Fruit fly (Drosophila melanogaster) whole organism, embryonic: ENCODE results near the gene CG12945.

Experiments used
- Atf3 ChIP-seq: fragments of 200-800 bp; sonication (Bioruptor generic); optimal IDR thresholded peaks from 3 replicates; lab custom pipeline; 2016; ENCODE audit warnings: missing biosample characterization, missing genetic modification characterization
- CG12391 ChIP-seq: fragments of 200-800 bp; sonication (Bioruptor generic); optimal IDR thresholded peaks from 3 replicates; lab custom pipeline; 2018; ENCODE audit warnings: missing biosample characterization, mild to moderate bottlenecking, missing genetic modification characterization, moderate library complexity
- CG14667 ChIP-seq: fragments of 200-800 bp; sonication (Bioruptor generic); IDR thresholded peaks from 2 replicates; pipeline ENCODE4 v1.3.6; 2022; ENCODE audit warnings: missing biosample characterization, missing genetic modification characterization
- CG14710 ChIP-seq: fragments of 200-800 bp; sonication (Bioruptor generic); optimal IDR thresholded peaks from 3 replicates; lab custom pipeline; 2019; ENCODE audit warnings: missing biosample characterization, mild to moderate bottlenecking, missing genetic modification characterization, moderate library complexity
- CG14965 ChIP-seq: fragments of 200-800 bp; sonication (Bioruptor generic); optimal IDR thresholded peaks from 2 replicates; lab custom pipeline; 2016; ENCODE audit warnings: missing biosample characterization, missing genetic modification characterization, borderline replicate concordance
- CG15011 ChIP-seq: fragments of 200-800 bp; sonication (Bioruptor generic); optimal IDR thresholded peaks from 3 replicates; lab custom pipeline; 2018; ENCODE audit warnings: missing biosample characterization, mild to moderate bottlenecking, missing genetic modification characterization
- CG1602 ChIP-seq: fragments of 200-800 bp; sonication (Bioruptor generic); optimal IDR thresholded peaks from 3 replicates; lab custom pipeline; 2016; ENCODE audit warnings: missing biosample characterization, missing genetic modification characterization
- CG1603 ChIP-seq: fragments of 200-800 bp; sonication (Bioruptor generic); optimal IDR thresholded peaks from 2 replicates; lab custom pipeline; 2019; ENCODE audit warnings: missing biosample characterization, mild to moderate bottlenecking, missing genetic modification characterization, moderate library complexity
- CG16779 ChIP-seq: fragments of 200-800 bp; sonication (Bioruptor generic); IDR thresholded peaks from 2 replicates; pipeline ENCODE4 v1.3.6; 2022; ENCODE audit warnings: missing biosample characterization, missing genetic modification characterization
- CG18619 ChIP-seq: fragments of 200-800 bp; sonication (Bioruptor generic); optimal IDR thresholded peaks from 3 replicates; lab custom pipeline; 2017; ENCODE audit warnings: missing biosample characterization, mild to moderate bottlenecking, missing genetic modification characterization
- CG18764 ChIP-seq: fragments of 200-800 bp; sonication (Bioruptor generic); optimal IDR thresholded peaks from 3 replicates; lab custom pipeline; 2016; ENCODE audit warnings: missing biosample characterization, missing genetic modification characterization
- CG2202 ChIP-seq: fragments of 200-800 bp; sonication (Bioruptor generic); optimal IDR thresholded peaks from 2 replicates; lab custom pipeline; 2018; ENCODE audit warnings: missing biosample characterization, mild to moderate bottlenecking, missing genetic modification characterization
- CG2875 ChIP-seq: fragments of 200-800 bp; sonication (Bioruptor generic); optimal IDR thresholded peaks from 2 replicates; lab custom pipeline; 2017; ENCODE audit warnings: missing biosample characterization, mild to moderate bottlenecking, missing genetic modification characterization, missing genetic modification reagents
- CG3281 ChIP-seq: fragments of 200-800 bp; sonication (Bioruptor generic); optimal IDR thresholded peaks from 3 replicates; lab custom pipeline; 2017; ENCODE audit warnings: missing biosample characterization, mild to moderate bottlenecking, missing genetic modification characterization
- CG3995 ChIP-seq: fragments of 200-800 bp; sonication (Bioruptor generic); optimal IDR thresholded peaks from 3 replicates; lab custom pipeline; 2016; ENCODE audit warnings: missing biosample characterization, missing genetic modification characterization
- CG42726 ChIP-seq: fragments of 200-800 bp; sonication (Bioruptor generic); IDR thresholded peaks from 2 replicates; pipeline ENCODE4 v1.3.6; 2022; ENCODE audit warnings: missing biosample characterization, missing genetic modification characterization; ENCODE audit not compliant: partially characterized antibody
- CG4707 ChIP-seq: fragments of 200-800 bp; sonication (Bioruptor generic); optimal IDR thresholded peaks from 2 replicates; lab custom pipeline; 2018; ENCODE audit warnings: missing biosample characterization, mild to moderate bottlenecking, missing genetic modification characterization, moderate library complexity
- CG8924 ChIP-seq: fragments of 200-800 bp; optimal IDR thresholded peaks from 3 replicates; lab custom pipeline; 2019; ENCODE audit warnings: missing biosample characterization, mild to moderate bottlenecking, missing genetic modification characterization, moderate library complexity
- CG9215 ChIP-seq: fragments of 200-800 bp; sonication (Bioruptor generic); IDR thresholded peaks from 2 replicates; pipeline ENCODE4 v1.3.6; 2022; ENCODE audit warnings: missing biosample characterization, missing genetic modification characterization
- CHES-1-like ChIP-seq: fragments of 200-800 bp; sonication (Bioruptor generic); optimal IDR thresholded peaks from 2 replicates; lab custom pipeline; 2016; ENCODE audit warnings: missing biosample characterization, missing genetic modification characterization
- D ChIP-seq, 2 experiments: fragments of 200-800 bp in 1 of 2; fragments of >200 bp in 1 of 2; sonication (Bioruptor generic) in 1 of 2; optimal IDR thresholded peaks; 2 replicates in 1 of 2; 3 replicates in 1 of 2; lab custom pipeline; 2017; ENCODE audit warnings: mild to moderate bottlenecking in 1 of 2, missing biosample characterization in 1 of 2, missing genetic modification characterization in 1 of 2, missing genetic modification reagents in 1 of 2
- Dip2 ChIP-seq: fragments of 200-800 bp; sonication (Bioruptor generic); IDR thresholded peaks from 2 replicates; pipeline ENCODE4 v1.3.6; 2022; ENCODE audit warnings: missing biosample characterization, missing genetic modification characterization
- Fer1 ChIP-seq: fragments of 200-800 bp; sonication (Bioruptor generic); optimal IDR thresholded peaks from 2 replicates; lab custom pipeline; 2017; ENCODE audit warnings: missing biosample characterization, mild to moderate bottlenecking, missing genetic modification characterization
- H2.0 ChIP-seq: fragments of 200-800 bp; sonication (Bioruptor generic); IDR thresholded peaks from 2 replicates; pipeline ENCODE4 v1.3.6; 2022; ENCODE audit warnings: missing biosample characterization, missing genetic modification characterization
- HHEX ChIP-seq: fragments of 200-800 bp; sonication (Bioruptor generic); optimal IDR thresholded peaks from 3 replicates; lab custom pipeline; 2017; ENCODE audit warnings: missing biosample characterization, mild to moderate bottlenecking, missing genetic modification characterization, missing genetic modification reagents
- HLHmδ ChIP-seq: fragments of 200-800 bp; sonication (Bioruptor generic); optimal IDR thresholded peaks from 2 replicates; lab custom pipeline; 2018; ENCODE audit warnings: missing biosample characterization, mild to moderate bottlenecking, missing genetic modification characterization, moderate library complexity
- Kr ChIP-seq: fragments of 200-800 bp; sonication (Bioruptor generic); optimal IDR thresholded peaks from 2 replicates; lab custom pipeline; 2017; ENCODE audit warnings: missing biosample characterization, mild to moderate bottlenecking, missing genetic modification characterization
- Lhr ChIP-seq: fragments of 200-800 bp; sonication (Bioruptor generic); optimal IDR thresholded peaks from 3 replicates; lab custom pipeline; 2017; ENCODE audit warnings: mild to moderate bottlenecking, missing biosample characterization, missing genetic modification reagents, missing genetic modification characterization
- NFAT ChIP-seq: fragments of 200-800 bp; sonication (Bioruptor generic); IDR thresholded peaks from 2 replicates; pipeline ENCODE4 v1.3.6; 2022; ENCODE audit warnings: missing biosample characterization, missing genetic modification characterization
- Sox102F ChIP-seq: fragments of 200-800 bp; sonication (Bioruptor generic); optimal IDR thresholded peaks from 2 replicates; lab custom pipeline; 2018; ENCODE audit warnings: missing biosample characterization, mild to moderate bottlenecking, missing genetic modification characterization, moderate library complexity
- TFAM ChIP-seq: fragments of 200-800 bp; sonication (Bioruptor generic); optimal IDR thresholded peaks from 2 replicates; lab custom pipeline; 2017; ENCODE audit warnings: missing biosample characterization, missing genetic modification characterization, inconsistent platforms
- al ChIP-seq: fragments of 200-800 bp; sonication (Bioruptor generic); IDR thresholded peaks from 2 replicates; pipeline ENCODE4 v1.3.6; 2022; ENCODE audit warnings: missing biosample characterization, missing genetic modification characterization
- bcd ChIP-seq: fragments of 200-800 bp; sonication (Bioruptor generic); optimal IDR thresholded peaks from 2 replicates; lab custom pipeline; 2017; ENCODE audit warnings: missing biosample characterization, mild to moderate bottlenecking, missing genetic modification characterization
- cad ChIP-seq: fragments of >200 bp; optimal IDR thresholded peaks from 2 replicates; lab custom pipeline; 2017; ENCODE audit warnings: missing biosample characterization, missing genetic modification characterization
- chif ChIP-seq, 2 experiments: fragments of 200-800 bp; sonication (Bioruptor generic); optimal IDR thresholded peaks; 3 replicates each; lab custom pipeline; 2016; ENCODE audit warnings: missing biosample characterization in 2 of 2, missing genetic modification characterization in 2 of 2
- dpn ChIP-seq, 2 experiments: fragments of 200-800 bp; sonication (Bioruptor generic); optimal IDR thresholded peaks; 3 replicates each; lab custom pipeline; 2016; ENCODE audit warnings: missing biosample characterization in 2 of 2, missing genetic modification characterization in 2 of 2
- gem ChIP-seq: fragments of 200-800 bp; sonication (Bioruptor generic); optimal IDR thresholded peaks from 2 replicates; lab custom pipeline; 2019; ENCODE audit warnings: missing biosample characterization, mild to moderate bottlenecking, missing genetic modification characterization, moderate library complexity
- grau ChIP-seq: fragments of 200-800 bp; optimal IDR thresholded peaks from 3 replicates; lab custom pipeline; 2019; ENCODE audit warnings: missing biosample characterization, mild to moderate bottlenecking, missing genetic modification characterization, moderate library complexity
- hkb ChIP-seq, 2 experiments: fragments of 200-800 bp in 1 of 2; fragments of >200 bp in 1 of 2; sonication (Bioruptor generic) in 1 of 2; IDR thresholded peaks in 1 of 2; optimal IDR thresholded peaks in 1 of 2; 2 replicates each; pipeline versions ENCODE4 v1.3.6 to Lab custom; 2017 to 2022; ENCODE audit warnings: missing biosample characterization in 1 of 2, missing genetic modification characterization in 1 of 2
- insv ChIP-seq, 2 experiments: fragments of 200-800 bp; sonication (Bioruptor generic); optimal IDR thresholded peaks; 3 replicates each; lab custom pipeline; 2016 to 2018; ENCODE audit warnings: missing biosample characterization in 2 of 2, missing genetic modification characterization in 2 of 2
- mirr ChIP-seq: fragments of 200-800 bp; sonication (Bioruptor generic); optimal IDR thresholded peaks from 3 replicates; lab custom pipeline; 2018; ENCODE audit warnings: missing biosample characterization, mild to moderate bottlenecking, missing genetic modification characterization
- ro ChIP-seq: fragments of 200-800 bp; sonication (Bioruptor generic); IDR thresholded peaks from 2 replicates; pipeline ENCODE4 v1.3.6; 2022; ENCODE audit warnings: missing biosample characterization, missing genetic modification characterization
- salm ChIP-seq: fragments of 200-800 bp; sonication (Bioruptor generic); optimal IDR thresholded peaks from 2 replicates; lab custom pipeline; 2018; ENCODE audit warnings: missing biosample characterization, mild to moderate bottlenecking, missing genetic modification characterization
- sd ChIP-seq: fragments of 200-800 bp; sonication (Bioruptor generic); optimal IDR thresholded peaks from 3 replicates; lab custom pipeline; 2018; ENCODE audit warnings: missing biosample characterization, mild to moderate bottlenecking, missing genetic modification characterization, moderate library complexity
- sima ChIP-seq: fragments of 200-800 bp; sonication (Bioruptor generic); optimal IDR thresholded peaks from 2 replicates; lab custom pipeline; 2016; ENCODE audit warnings: missing biosample characterization, missing genetic modification characterization
- sisA ChIP-seq: fragments of 200-800 bp; sonication (Bioruptor generic); IDR thresholded peaks from 2 replicates; pipeline ENCODE4 v1.3.6; 2022; ENCODE audit warnings: missing biosample characterization, missing genetic modification characterization
- tin ChIP-seq: fragments of 200-800 bp; sonication (Bioruptor generic); optimal IDR thresholded peaks from 3 replicates; lab custom pipeline; 2016; ENCODE audit warnings: missing biosample characterization, missing genetic modification characterization
- ttk ChIP-seq: fragments of 200-800 bp; sonication (Bioruptor generic); IDR thresholded peaks from 2 replicates; pipeline ENCODE4 v2.1.2; 2022; ENCODE audit warnings: missing biosample characterization, missing genetic modification characterization
- twi ChIP-seq: fragments of 200-800 bp; optimal IDR thresholded peaks from 2 replicates; lab custom pipeline; 2019; ENCODE audit warnings: missing biosample characterization, mild to moderate bottlenecking, missing genetic modification characterization, moderate library complexity

Gene CG12945

DNA sequence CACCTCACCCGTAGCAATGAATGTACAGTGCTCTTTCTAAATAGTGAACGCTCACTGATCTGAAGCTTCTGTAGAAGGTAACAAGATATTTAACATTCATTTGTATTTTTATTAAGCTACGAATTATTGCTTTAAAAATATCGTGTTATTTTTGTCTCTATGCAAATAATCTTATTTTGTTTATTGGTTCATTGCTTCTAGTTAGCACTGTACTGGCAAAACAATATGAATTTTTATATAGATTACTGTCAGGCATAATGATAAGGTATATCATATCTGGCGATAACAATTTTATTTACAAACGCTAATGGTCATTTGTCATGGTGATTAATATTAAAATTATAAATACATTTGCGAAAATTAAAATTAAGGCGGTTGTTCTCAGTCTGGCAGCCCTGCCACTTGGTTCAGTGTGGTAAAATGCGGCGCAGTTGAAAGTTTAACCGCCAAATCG lies 19.5 kb downstream of the CG12945 start, which contains the start of gene CG9471 (continued):
- TF ChIP-seq CG1603 (tag; lab: Kevin White, UChicago) (peak; percentile 84), NFAT (GFP tag; lab: Robert Waterston, UW) (peak; percentile 72), salm (tag; lab: Kevin White, UChicago) (peak; percentile 87), CG4707 (peak; percentile 73), CG9215 (GFP tag; lab: Robert Waterston, UW) (peak; percentile 87), CG14710 (tag; lab: Kevin White, UChicago) (peak; percentile 86), H2.0 (GFP tag; lab: Robert Waterston, UW) (peak; percentile 93), CG18764 (GFP tag; lab: Kevin White, UChicago) (peak; percentile 82), CHES-1-like (GFP tag; lab: Kevin White, UChicago) (peak; percentile 84), Kr (no peak), Lhr (GFP tag; lab: Kevin White, UChicago) (peak; percentile 34), twi (tag; lab: Kevin White, UChicago) (peak; percentile 73), dpn (GFP tag; optimal IDR thresholded peaks at IDR 0.05; lab: Kevin White, UChicago) (peak; percentile 90 to 93), al (GFP tag; lab: Robert Waterston, UW) (peak; percentile 87), chif (GFP tag; optimal IDR thresholded peaks at IDR 0.05; lab: Kevin White, UChicago) (peak; percentile 85 to 89), Sox102F (peak; percentile 93), CG14965 (GFP tag; lab: Kevin White, UChicago) (no peak), CG14667 (GFP tag; lab: Robert Waterston, UW) (peak; percentile 89), CG42726 (GFP tag; lab: Robert Waterston, UW) (no peak), cad (GFP tag; lab: Kevin White, UChicago) (no peak), bcd (GFP tag; lab: Kevin White, UChicago) (peak; percentile 87), Fer1 (GFP tag; lab: Kevin White, UChicago) (peak; percentile 94), HLHmδ (no peak), HHEX (GFP tag; lab: Kevin White, UChicago) (peak; percentile 93), CG1602 (peak; percentile 87), tin (GFP tag; lab: Kevin White, UChicago) (peak; percentile 88), gem (peak; percentile 95), grau (tag; lab: Kevin White, UChicago) (peak; percentile 99), insv (GFP tag; optimal IDR thresholded peaks at IDR 0.05; lab: Kevin White, UChicago) (peak in 1 of 2 experiments; percentile 55), sd (peak; percentile 90), CG8924 (tag; lab: Kevin White, UChicago) (peak; percentile 93), ro (GFP tag; lab: Robert Waterston, UW) (peak; percentile 74), CG2875 (GFP tag; lab: Kevin White, UChicago) (peak; percentile 78), Atf3 (GFP tag; lab: Kevin White, UChicago) (peak; percentile 83), Dip2 (GFP tag; lab: Robert Waterston, UW) (peak; percentile 25; the same call in 1 of the 2 replicates), CG16779 (GFP tag; lab: Robert Waterston, UW) (peak; percentile 90), hkb (optimal IDR thresholded peaks at IDR 0.05; lab: Kevin White, UChicago) (no peak), hkb (GFP tag; IDR thresholded peaks at IDR 0.05; lab: Robert Waterston, UW) (peak; percentile 95), CG3281 (GFP tag; lab: Kevin White, UChicago) (peak; percentile 93), sisA (GFP tag; lab: Robert Waterston, UW) (peak; percentile 93), CG18619 (peak; percentile 84), sima (peak; percentile 7), ttk (GFP tag; lab: Robert Waterston, UW) (peak; percentile 87), mirr (peak; percentile 88), TFAM (GFP tag; lab: Kevin White, UChicago) (peak; percentile 38), CG3995 (GFP tag; lab: Kevin White, UChicago) (peak; percentile 69), CG12391 (tag; lab: Kevin White, UChicago) (peak; percentile 94), D (optimal IDR thresholded peaks at IDR 0.05; lab: Kevin White, UChicago) (no peak), D (GFP tag; optimal IDR thresholded peaks at IDR 0.05; lab: Kevin White, UChicago) (peak; percentile 78), CG15011 (peak; percentile 86), CG2202 (tag; lab: Kevin White, UChicago) (peak; percentile 76)
